Fruit fly (Drosophila melanogaster) whole organism, embryonic: ENCODE measurements around the gene CG31538.

Source experiments
- ATbp ChIP-seq: fragments of 200-800 bp; sonication (Bioruptor generic); optimal IDR thresholded peaks from 2 replicates; lab custom pipeline; 2017; ENCODE audit warnings: missing biosample characterization, mild to moderate bottlenecking, missing genetic modification characterization, missing genetic modification reagents
- Abd-B ChIP-seq: fragments of 200-800 bp; sonication (Bioruptor generic); optimal IDR thresholded peaks from 2 replicates; lab custom pipeline; 2018; ENCODE audit warnings: missing biosample characterization, mild to moderate bottlenecking, missing genetic modification characterization, moderate library complexity
- CG10321 ChIP-seq: fragments of 200-800 bp; sonication (Bioruptor generic); IDR thresholded peaks from 2 replicates; pipeline ENCODE4 v1.3.6; 2022; ENCODE audit warnings: missing biosample characterization, missing genetic modification characterization
- CG10462 ChIP-seq: fragments of 200-800 bp; sonication (Bioruptor generic); optimal IDR thresholded peaks from 2 replicates; lab custom pipeline; 2016; ENCODE audit warnings: missing biosample characterization, missing genetic modification characterization
- CG10543 ChIP-seq: fragments of 200-800 bp; sonication (Bioruptor generic); optimal IDR thresholded peaks from 3 replicates; lab custom pipeline; 2017; ENCODE audit warnings: missing biosample characterization, mild to moderate bottlenecking, missing genetic modification characterization, moderate library complexity
- CG12391 ChIP-seq: fragments of 200-800 bp; sonication (Bioruptor generic); optimal IDR thresholded peaks from 3 replicates; lab custom pipeline; 2018; ENCODE audit warnings: missing biosample characterization, mild to moderate bottlenecking, missing genetic modification characterization, moderate library complexity
- CG12659 ChIP-seq: fragments of 200-800 bp; sonication (Bioruptor generic); optimal IDR thresholded peaks from 3 replicates; lab custom pipeline; 2017; ENCODE audit warnings: mild to moderate bottlenecking, missing biosample characterization, missing genetic modification reagents, missing genetic modification characterization
- CG12744 ChIP-seq: fragments of 200-800 bp; sonication (Bioruptor generic); optimal IDR thresholded peaks from 2 replicates; lab custom pipeline; 2016; ENCODE audit warnings: missing biosample characterization, missing genetic modification characterization
- CG13775 ChIP-seq: fragments of 200-800 bp; sonication (Bioruptor generic); optimal IDR thresholded peaks from 3 replicates; lab custom pipeline; 2017; ENCODE audit warnings: missing biosample characterization, mild to moderate bottlenecking, missing genetic modification characterization
- CG14667 ChIP-seq: fragments of 200-800 bp; sonication (Bioruptor generic); IDR thresholded peaks from 2 replicates; pipeline ENCODE4 v1.3.6; 2022; ENCODE audit warnings: missing biosample characterization, missing genetic modification characterization
- CG14965 ChIP-seq: fragments of 200-800 bp; sonication (Bioruptor generic); optimal IDR thresholded peaks from 2 replicates; lab custom pipeline; 2016; ENCODE audit warnings: missing biosample characterization, missing genetic modification characterization, borderline replicate concordance
- CG15011 ChIP-seq: fragments of 200-800 bp; sonication (Bioruptor generic); optimal IDR thresholded peaks from 3 replicates; lab custom pipeline; 2018; ENCODE audit warnings: missing biosample characterization, mild to moderate bottlenecking, missing genetic modification characterization
- CG15269 ChIP-seq: fragments of 200-800 bp; sonication (Bioruptor generic); optimal IDR thresholded peaks from 2 replicates; lab custom pipeline; 2018; ENCODE audit warnings: missing biosample characterization, mild to moderate bottlenecking, missing genetic modification characterization, moderate library complexity
- CG15514 ChIP-seq: fragments of 200-800 bp; sonication (Bioruptor generic); optimal IDR thresholded peaks from 3 replicates; lab custom pipeline; 2017; ENCODE audit warnings: missing biosample characterization, missing genetic modification characterization, mild to moderate bottlenecking, moderate library complexity, missing genetic modification reagents
- CG15696 ChIP-seq: fragments of 200-800 bp; sonication (Bioruptor generic); optimal IDR thresholded peaks from 2 replicates; lab custom pipeline; 2019; ENCODE audit warnings: missing biosample characterization, mild to moderate bottlenecking, missing genetic modification characterization, moderate library complexity
- CG17359 ChIP-seq: fragments of 200-800 bp; sonication (Bioruptor generic); optimal IDR thresholded peaks from 3 replicates; lab custom pipeline; 2018; ENCODE audit warnings: missing biosample characterization, mild to moderate bottlenecking, missing genetic modification characterization, moderate library complexity
- CG2202 ChIP-seq: fragments of 200-800 bp; sonication (Bioruptor generic); optimal IDR thresholded peaks from 2 replicates; lab custom pipeline; 2018; ENCODE audit warnings: missing biosample characterization, mild to moderate bottlenecking, missing genetic modification characterization
- CG2889 ChIP-seq: fragments of 200-800 bp; sonication (Bioruptor generic); IDR thresholded peaks from 3 replicates; pipeline ENCODE4 v1.3.6; 2022; ENCODE audit warnings: missing biosample characterization, missing genetic modification characterization
- CG32772 ChIP-seq: fragments of 200-800 bp; sonication (Bioruptor generic); IDR thresholded peaks from 2 replicates; pipeline ENCODE4 v1.3.6; 2022; ENCODE audit warnings: missing biosample characterization, missing genetic modification characterization
- CG33557 ChIP-seq: fragments of 200-800 bp; sonication (Bioruptor generic); optimal IDR thresholded peaks from 2 replicates; lab custom pipeline; 2019; ENCODE audit warnings: missing biosample characterization, mild to moderate bottlenecking, missing genetic modification characterization, moderate library complexity
- CG4707 ChIP-seq: fragments of 200-800 bp; sonication (Bioruptor generic); optimal IDR thresholded peaks from 2 replicates; lab custom pipeline; 2018; ENCODE audit warnings: missing biosample characterization, mild to moderate bottlenecking, missing genetic modification characterization, moderate library complexity
- CG6813 ChIP-seq: fragments of 200-800 bp; sonication (Bioruptor generic); optimal IDR thresholded peaks from 2 replicates; lab custom pipeline; 2017; ENCODE audit warnings: missing biosample characterization, missing genetic modification characterization, mild to moderate bottlenecking, moderate library complexity, missing genetic modification reagents
- CG6854 ChIP-seq: fragments of 200-800 bp; sonication (Bioruptor generic); optimal IDR thresholded peaks from 3 replicates; lab custom pipeline; 2017; ENCODE audit warnings: missing biosample characterization, mild to moderate bottlenecking, missing genetic modification characterization
- CG7745 ChIP-seq: fragments of 200-800 bp; sonication (Bioruptor generic); optimal IDR thresholded peaks from 2 replicates; lab custom pipeline; 2018; ENCODE audit warnings: missing biosample characterization, mild to moderate bottlenecking, missing genetic modification characterization, moderate library complexity
- CG7839 ChIP-seq: fragments of 200-800 bp; sonication (Bioruptor generic); optimal IDR thresholded peaks from 3 replicates; lab custom pipeline; 2018; ENCODE audit warnings: missing biosample characterization, mild to moderate bottlenecking, missing genetic modification characterization, moderate library complexity
- CG8281 ChIP-seq: fragments of 200-800 bp; sonication (Bioruptor generic); optimal IDR thresholded peaks from 2 replicates; lab custom pipeline; 2018; ENCODE audit warnings: missing biosample characterization, mild to moderate bottlenecking, missing genetic modification characterization, moderate library complexity
- CG9437 ChIP-seq: fragments of 200-800 bp; sonication (Bioruptor generic); optimal IDR thresholded peaks from 2 replicates; lab custom pipeline; 2018; ENCODE audit warnings: missing biosample characterization, mild to moderate bottlenecking, missing genetic modification characterization
- CG9876 ChIP-seq: fragments of 200-800 bp; sonication (Bioruptor generic); optimal IDR thresholded peaks from 2 replicates; lab custom pipeline; 2016; ENCODE audit warnings: missing biosample characterization, missing genetic modification characterization
- D19B ChIP-seq: fragments of 200-800 bp; sonication (Bioruptor generic); optimal IDR thresholded peaks from 2 replicates; lab custom pipeline; 2017; ENCODE audit warnings: missing biosample characterization, mild to moderate bottlenecking, missing genetic modification characterization
- Dip2 ChIP-seq: fragments of 200-800 bp; sonication (Bioruptor generic); IDR thresholded peaks from 2 replicates; pipeline ENCODE4 v1.3.6; 2022; ENCODE audit warnings: missing biosample characterization, missing genetic modification characterization
- ERR ChIP-seq: fragments of 200-800 bp; sonication (Bioruptor generic); optimal IDR thresholded peaks from 2 replicates; lab custom pipeline; 2016; ENCODE audit warnings: missing biosample characterization, missing genetic modification characterization
- Ets65A ChIP-seq: fragments of 200-800 bp; sonication (Bioruptor generic); peaks from one replicate; lab custom pipeline; 2016; ENCODE audit warnings: missing biosample characterization, missing genetic modification characterization
- HLHmδ ChIP-seq: fragments of 200-800 bp; sonication (Bioruptor generic); optimal IDR thresholded peaks from 2 replicates; lab custom pipeline; 2018; ENCODE audit warnings: missing biosample characterization, mild to moderate bottlenecking, missing genetic modification characterization, moderate library complexity
- Hsf ChIP-seq: fragments of 200-800 bp; sonication (Bioruptor generic); optimal IDR thresholded peaks from 3 replicates; lab custom pipeline; 2016; ENCODE audit warnings: missing biosample characterization, missing genetic modification characterization
- Lim3 ChIP-seq: fragments of 200-800 bp; sonication (Bioruptor generic); IDR thresholded peaks from 2 replicates; pipeline ENCODE4 v1.3.6; 2022; ENCODE audit warnings: missing biosample characterization, missing genetic modification characterization
- PHDP ChIP-seq: fragments of 200-800 bp; sonication (Bioruptor generic); optimal IDR thresholded peaks from 3 replicates; lab custom pipeline; 2018; ENCODE audit warnings: missing biosample characterization, mild to moderate bottlenecking, missing genetic modification characterization, moderate library complexity
- ase ChIP-seq: fragments of 200-800 bp; sonication (Bioruptor generic); IDR thresholded peaks from 3 replicates; pipeline ENCODE4 v1.3.6; 2022; ENCODE audit warnings: missing biosample characterization, missing genetic modification characterization
- ato ChIP-seq: fragments of 200-800 bp; sonication (Bioruptor generic); IDR thresholded peaks from 2 replicates; pipeline ENCODE4 v1.3.6; 2022; ENCODE audit warnings: missing biosample characterization, missing genetic modification characterization; ENCODE audit not compliant: partially characterized antibody
- cas ChIP-seq: fragments of 200-800 bp; sonication (Bioruptor generic); IDR thresholded peaks from 2 replicates; pipeline ENCODE4 v1.3.6; 2022; ENCODE audit warnings: missing biosample characterization, missing genetic modification characterization
- ci ChIP-seq: fragments of 200-800 bp; sonication (Bioruptor generic); IDR thresholded peaks from 3 replicates; pipeline ENCODE4 v1.3.6; 2022; ENCODE audit warnings: missing biosample characterization, missing genetic modification characterization
- dysf ChIP-seq: fragments of 200-800 bp; sonication (Bioruptor generic); IDR thresholded peaks from 3 replicates; pipeline ENCODE4 v1.3.6; 2022; ENCODE audit warnings: missing biosample characterization, missing genetic modification characterization
- exex ChIP-seq: fragments of 200-800 bp; sonication (Bioruptor generic); optimal IDR thresholded peaks from 4 replicates; lab custom pipeline; 2018; ENCODE audit warnings: missing biosample characterization, mild to moderate bottlenecking, missing genetic modification characterization, moderate library complexity
- ftz-f1 ChIP-seq: fragments of 200-800 bp; sonication (Bioruptor generic); optimal IDR thresholded peaks from 2 replicates; lab custom pipeline; 2016; ENCODE audit warnings: missing biosample characterization, missing genetic modification characterization
- fu2 ChIP-seq: fragments of 200-800 bp; sonication (Bioruptor generic); optimal IDR thresholded peaks from 2 replicates; lab custom pipeline; 2016; ENCODE audit warnings: missing biosample characterization, missing genetic modification characterization
- gem ChIP-seq: fragments of 200-800 bp; sonication (Bioruptor generic); optimal IDR thresholded peaks from 2 replicates; lab custom pipeline; 2019; ENCODE audit warnings: missing biosample characterization, mild to moderate bottlenecking, missing genetic modification characterization, moderate library complexity
- jumu ChIP-seq: fragments of 200-800 bp; sonication (Bioruptor generic); optimal IDR thresholded peaks from 3 replicates; lab custom pipeline; 2016; ENCODE audit warnings: missing biosample characterization, missing genetic modification characterization
- sna ChIP-seq: fragments of 200-800 bp; sonication (Bioruptor generic); IDR thresholded peaks from 2 replicates; pipeline ENCODE4 v1.3.6; 2022; ENCODE audit warnings: missing biosample characterization, missing genetic modification characterization; ENCODE audit not compliant: partially characterized antibody
- tna ChIP-seq: fragments of 200-800 bp; sonication (Bioruptor generic); IDR thresholded peaks from 2 replicates; pipeline ENCODE4 v1.3.6; 2022; ENCODE audit warnings: missing biosample characterization, missing genetic modification characterization; ENCODE audit not compliant: partially characterized antibody
- wor ChIP-seq: fragments of 200-800 bp; sonication (Bioruptor generic); IDR thresholded peaks from 2 replicates; pipeline ENCODE4 v1.3.6; 2022; ENCODE audit warnings: missing biosample characterization, missing genetic modification characterization
- zen2 ChIP-seq: fragments of 200-800 bp; sonication (Bioruptor generic); IDR thresholded peaks from 3 replicates; pipeline ENCODE4 v1.3.6; 2022; ENCODE audit warnings: missing biosample characterization, missing genetic modification characterization; ENCODE audit not compliant: partially characterized antibody

CG31538 gene

dm6 chr3R:5232197-5232607, 45.4 kb downstream of the CG31538 start, which contains the start of the genes Kat60 and Mms19 (continued):
- TF ChIP-seq CG7745 (tag; lab: Kevin White, UChicago) (no peak), fu2 (GFP tag; lab: Kevin White, UChicago) (peak; percentile 19), CG15269 (tag; lab: Kevin White, UChicago) (no peak), tna (GFP tag; lab: Robert Waterston, UW) (peak; percentile 86), CG15011 (GFP tag; lab: Kevin White, UChicago) (no peak), CG15514 (GFP tag; lab: Kevin White, UChicago) (peak; percentile 76), Ets65A (GFP tag; lab: Kevin White, UChicago) (peak; percentile 98), CG8281 (tag; lab: Kevin White, UChicago) (no peak), Dip2 (GFP tag; lab: Robert Waterston, UW) (no peak), CG10543 (GFP tag; lab: Kevin White, UChicago) (peak; percentile 50), ci (GFP tag; lab: Robert Waterston, UW) (peak; percentile 59; the same call in 2 of the 3 replicates), CG2202 (tag; lab: Kevin White, UChicago) (no peak), ato (peak; percentile 74), CG6813 (GFP tag; lab: Kevin White, UChicago) (no peak), CG17359 (peak; percentile 25), exex (tag; lab: Kevin White, UChicago) (no peak), CG33557 (GFP tag; lab: Kevin White, UChicago) (no peak), CG12391 (tag; lab: Kevin White, UChicago) (peak; percentile 80), CG7839 (tag; lab: Kevin White, UChicago) (no peak), CG9876 (GFP tag; lab: Kevin White, UChicago) (peak; percentile 26), CG14965 (GFP tag; lab: Kevin White, UChicago) (no peak), ftz-f1 (GFP tag; lab: Kevin White, UChicago) (no peak), jumu (GFP tag; lab: Kevin White, UChicago) (peak; percentile 60), Lim3 (GFP tag; lab: Robert Waterston, UW) (no peak), ase (GFP tag; lab: Robert Waterston, UW) (peak; percentile 66; the same call in 1 of the 3 replicates), CG32772 (GFP tag; lab: Robert Waterston, UW) (peak; percentile 64), CG15696 (tag; lab: Kevin White, UChicago) (peak; percentile 57), CG10321 (GFP tag; lab: Robert Waterston, UW) (no peak), ATbp (GFP tag; lab: Kevin White, UChicago) (no peak), CG10462 (GFP tag; lab: Kevin White, UChicago) (no peak), CG13775 (GFP tag; lab: Kevin White, UChicago) (peak; percentile 80), CG12659 (GFP tag; lab: Kevin White, UChicago) (peak; percentile 85), wor (GFP tag; lab: Robert Waterston, UW) (peak; percentile 22; the same call in 1 of the 2 replicates), CG2889 (GFP tag; lab: Robert Waterston, UW) (0 out of 3 replicates have a peak, but pooled peaks have one; percentile 37), PHDP (tag; lab: Kevin White, UChicago) (no peak), CG4707 (no peak), sna (GFP tag; lab: Robert Waterston, UW) (peak; percentile 90), Hsf (GFP tag; lab: Kevin White, UChicago) (peak; percentile 78), Abd-B (GFP tag; lab: Kevin White, UChicago) (peak; percentile 71), CG12744 (GFP tag; lab: Kevin White, UChicago) (peak; percentile 6), gem (tag; lab: Kevin White, UChicago) (no peak), D19B (peak; percentile 38), cas (GFP tag; lab: Robert Waterston, UW) (peak; percentile 66), HLHmδ (GFP tag; lab: Kevin White, UChicago) (no peak), CG14667 (GFP tag; lab: Robert Waterston, UW) (peak; percentile 66), CG6854 (no peak), ERR (peak; percentile 21), CG9437 (GFP tag; lab: Kevin White, UChicago) (no peak), zen2 (GFP tag; lab: Robert Waterston, UW) (peak; percentile 75; the same call in 1 of the 3 replicates), dysf (GFP tag; lab: Robert Waterston, UW) (peak; percentile 69; the same call in 2 of the 3 replicates)
